Fruit fly (Drosophila melanogaster) whole organism, embryonic: ENCODE data around the gene CG43678.

ENCODE experiments used
- Abd-B ChIP-seq: fragments of 200-800 bp; sonication (Bioruptor generic); optimal IDR thresholded peaks from 2 replicates; lab custom pipeline; 2018; ENCODE audit warnings: missing biosample characterization, mild to moderate bottlenecking, missing genetic modification characterization, moderate library complexity
- Atf-2 ChIP-seq: fragments of 200-800 bp; sonication (Bioruptor generic); optimal IDR thresholded peaks from 2 replicates; lab custom pipeline; 2016; ENCODE audit warnings: missing biosample characterization, missing genetic modification characterization
- Blimp-1 ChIP-seq: fragments of 200-800 bp; sonication (Bioruptor generic); optimal IDR thresholded peaks from 3 replicates; lab custom pipeline; 2018; ENCODE audit warnings: missing biosample characterization, missing genetic modification characterization, mild to moderate bottlenecking, moderate library complexity, missing genetic modification reagents
- CG1024 ChIP-seq: fragments of 200-800 bp; sonication (Bioruptor generic); IDR thresholded peaks from 2 replicates; pipeline ENCODE4 v1.3.6; 2022; ENCODE audit warnings: missing biosample characterization, missing genetic modification characterization
- CG11504 ChIP-seq: fragments of 200-800 bp; sonication (Bioruptor generic); optimal IDR thresholded peaks from 3 replicates; lab custom pipeline; 2019; ENCODE audit warnings: missing biosample characterization, mild to moderate bottlenecking, missing genetic modification characterization, moderate library complexity
- CG15073 ChIP-seq: fragments of 200-800 bp; sonication (Bioruptor generic); optimal IDR thresholded peaks from 2 replicates; lab custom pipeline; 2016; ENCODE audit warnings: missing biosample characterization, missing genetic modification characterization
- CG1529 ChIP-seq: fragments of 200-800 bp; sonication (Bioruptor generic); optimal IDR thresholded peaks from 3 replicates; lab custom pipeline; 2018; ENCODE audit warnings: missing biosample characterization, missing genetic modification characterization
- CG16779 ChIP-seq: fragments of 200-800 bp; sonication (Bioruptor generic); IDR thresholded peaks from 2 replicates; pipeline ENCODE4 v1.3.6; 2022; ENCODE audit warnings: missing biosample characterization, missing genetic modification characterization
- CG17186 ChIP-seq: fragments of 200-800 bp; sonication (Bioruptor generic); optimal IDR thresholded peaks from 3 replicates; lab custom pipeline; 2017; ENCODE audit warnings: missing biosample characterization, missing genetic modification reagents, missing genetic modification characterization
- CG2712 ChIP-seq: fragments of 200-800 bp; optimal IDR thresholded peaks from 3 replicates; lab custom pipeline; 2019; ENCODE audit warnings: missing biosample characterization, mild to moderate bottlenecking, missing genetic modification characterization, moderate library complexity
- CG31441 ChIP-seq: fragments of 200-800 bp; sonication (Bioruptor generic); IDR thresholded peaks from 2 replicates; pipeline ENCODE4 v1.3.6; 2022; ENCODE audit warnings: missing biosample characterization, missing genetic modification characterization
- CG32767 ChIP-seq: fragments of 200-800 bp; sonication (Bioruptor generic); IDR thresholded peaks from 2 replicates; pipeline ENCODE4 v1.3.6; 2022; ENCODE audit warnings: missing biosample characterization, missing genetic modification characterization
- CG34422 ChIP-seq: fragments of 200-800 bp; sonication (Bioruptor generic); IDR thresholded peaks from 3 replicates; pipeline ENCODE4 v1.3.6; 2022; ENCODE audit warnings: missing biosample characterization, missing genetic modification characterization
- CG3995 ChIP-seq: fragments of 200-800 bp; sonication (Bioruptor generic); optimal IDR thresholded peaks from 3 replicates; lab custom pipeline; 2016; ENCODE audit warnings: missing biosample characterization, missing genetic modification characterization
- CG4282 ChIP-seq: fragments of 200-800 bp; sonication (Bioruptor generic); optimal IDR thresholded peaks from 2 replicates; lab custom pipeline; 2016; ENCODE audit warnings: missing biosample characterization, missing genetic modification characterization
- CG43689 ChIP-seq: fragments of 200-800 bp; sonication (Bioruptor generic); IDR thresholded peaks from 2 replicates; pipeline ENCODE4 v1.3.6; 2022; ENCODE audit warnings: missing biosample characterization, missing genetic modification characterization
- CG4820 ChIP-seq: fragments of 200-800 bp; sonication (Bioruptor generic); optimal IDR thresholded peaks from 3 replicates; lab custom pipeline; 2016; ENCODE audit warnings: missing biosample characterization, missing genetic modification characterization
- CG7745 ChIP-seq: fragments of 200-800 bp; sonication (Bioruptor generic); optimal IDR thresholded peaks from 2 replicates; lab custom pipeline; 2018; ENCODE audit warnings: missing biosample characterization, mild to moderate bottlenecking, missing genetic modification characterization, moderate library complexity
- CG8944 ChIP-seq: fragments of 200-800 bp; sonication (Bioruptor generic); optimal IDR thresholded peaks from 3 replicates; lab custom pipeline; 2016; ENCODE audit warnings: missing biosample characterization, missing genetic modification characterization
- Camta ChIP-seq: fragments of 200-800 bp; sonication (Bioruptor generic); optimal IDR thresholded peaks from 2 replicates; lab custom pipeline; 2016; ENCODE audit warnings: missing biosample characterization, missing genetic modification characterization
- CrebB ChIP-seq: fragments of 200-800 bp; sonication (Bioruptor generic); optimal IDR thresholded peaks from 3 replicates; lab custom pipeline; 2018; ENCODE audit warnings: missing biosample characterization, mild to moderate bottlenecking, missing genetic modification characterization
- Elba2 ChIP-seq: fragments of 200-800 bp; sonication (Bioruptor generic); optimal IDR thresholded peaks from 3 replicates; lab custom pipeline; 2016; ENCODE audit warnings: missing biosample characterization, missing genetic modification characterization
- Ets97D ChIP-seq: fragments of 200-800 bp; sonication (Bioruptor generic); optimal IDR thresholded peaks from 3 replicates; lab custom pipeline; 2016; ENCODE audit warnings: missing biosample characterization, missing genetic modification characterization
- Fer2 ChIP-seq: fragments of 200-800 bp; sonication (Bioruptor generic); optimal IDR thresholded peaks from 2 replicates; lab custom pipeline; 2018; ENCODE audit warnings: missing biosample characterization, mild to moderate bottlenecking, missing genetic modification characterization, moderate library complexity
- Jarid2 ChIP-seq: fragments of 200-800 bp; sonication (Bioruptor generic); optimal IDR thresholded peaks from 3 replicates; lab custom pipeline; 2017; ENCODE audit warnings: mild to moderate bottlenecking, missing biosample characterization, missing genetic modification reagents, missing genetic modification characterization
- Oaz ChIP-seq: fragments of 200-800 bp; sonication (Bioruptor generic); IDR thresholded peaks from 2 replicates; pipeline ENCODE4 v1.3.6; 2022; ENCODE audit warnings: missing biosample characterization, missing genetic modification characterization
- Oli ChIP-seq: fragments of 200-800 bp; sonication (Bioruptor generic); optimal IDR thresholded peaks from 2 replicates; lab custom pipeline; 2018; ENCODE audit warnings: missing biosample characterization, mild to moderate bottlenecking, missing genetic modification characterization, moderate library complexity
- Opbp ChIP-seq: fragments of 200-800 bp; sonication (Bioruptor generic); IDR thresholded peaks from 3 replicates; pipeline ENCODE4 v1.3.6; 2022; ENCODE audit warnings: missing biosample characterization, missing genetic modification characterization; ENCODE audit not compliant: partially characterized antibody
- Six4 ChIP-seq: fragments of 200-800 bp; sonication (Bioruptor generic); optimal IDR thresholded peaks from 2 replicates; lab custom pipeline; 2016; ENCODE audit warnings: missing biosample characterization, missing genetic modification characterization
- Sox102F ChIP-seq: fragments of 200-800 bp; sonication (Bioruptor generic); optimal IDR thresholded peaks from 2 replicates; lab custom pipeline; 2018; ENCODE audit warnings: missing biosample characterization, mild to moderate bottlenecking, missing genetic modification characterization, moderate library complexity
- bsh ChIP-seq, 2 experiments: fragments of 200-800 bp; sonication (Bioruptor generic); optimal IDR thresholded peaks; 2 replicates each; lab custom pipeline; 2017 to 2018; ENCODE audit warnings: mild to moderate bottlenecking in 2 of 2, missing biosample characterization in 2 of 2, missing genetic modification characterization in 2 of 2, moderate library complexity in 1 of 2
- cad ChIP-seq: fragments of >200 bp; optimal IDR thresholded peaks from 2 replicates; lab custom pipeline; 2017; ENCODE audit warnings: missing biosample characterization, missing genetic modification characterization
- grau ChIP-seq: fragments of 200-800 bp; optimal IDR thresholded peaks from 3 replicates; lab custom pipeline; 2019; ENCODE audit warnings: missing biosample characterization, mild to moderate bottlenecking, missing genetic modification characterization, moderate library complexity
- ham ChIP-seq: fragments of 200-800 bp; sonication (Bioruptor generic); IDR thresholded peaks from 2 replicates; pipeline ENCODE4 v1.3.6; 2022; ENCODE audit warnings: missing biosample characterization, missing genetic modification characterization
- kni ChIP-seq: fragments of 200-800 bp; sonication (Bioruptor generic); optimal IDR thresholded peaks from 3 replicates; lab custom pipeline; 2017; ENCODE audit warnings: mild to moderate bottlenecking, missing biosample characterization, missing genetic modification reagents, missing genetic modification characterization
- mld ChIP-seq: fragments of 200-800 bp; sonication (Bioruptor generic); IDR thresholded peaks from 3 replicates; pipeline ENCODE4 v1.3.6; 2022; ENCODE audit warnings: missing biosample characterization, missing genetic modification characterization; ENCODE audit not compliant: partially characterized antibody
- odd ChIP-seq: fragments of 200-800 bp; sonication (Bioruptor generic); optimal IDR thresholded peaks from 2 replicates; lab custom pipeline; 2017; ENCODE audit warnings: missing biosample characterization, mild to moderate bottlenecking, missing genetic modification characterization
- otp ChIP-seq: fragments of 200-800 bp; sonication (Bioruptor generic); IDR thresholded peaks from 3 replicates; pipeline ENCODE4, ENCODE4 v1.3.6; 2022; ENCODE audit warnings: missing biosample characterization, missing genetic modification characterization
- phol ChIP-seq: fragments of 200-800 bp; sonication (Bioruptor generic); optimal IDR thresholded peaks from 3 replicates; lab custom pipeline; 2018; ENCODE audit warnings: missing biosample characterization, mild to moderate bottlenecking, missing genetic modification characterization, moderate library complexity
- prd ChIP-seq, 3 experiments: fragments of >200 bp in 2 of 3; fragments of 200-800 bp in 1 of 3; sonication (Bioruptor generic) in 1 of 3; optimal IDR thresholded peaks in 2 of 3; IDR thresholded peaks in 1 of 3; 2 replicates in 2 of 3; 3 replicates in 1 of 3; pipeline versions ENCODE4 v1.3.6 to Lab custom; 2017 to 2022; ENCODE audit warnings: missing biosample characterization in 1 of 3, missing genetic modification characterization in 1 of 3
- row ChIP-seq: fragments of 200-800 bp; sonication (Bioruptor generic); IDR thresholded peaks from 3 replicates; pipeline ENCODE4 v1.3.6; 2022; ENCODE audit warnings: missing biosample characterization, missing genetic modification characterization
- schlank ChIP-seq: fragments of 200-800 bp; sonication (Bioruptor generic); optimal IDR thresholded peaks from 2 replicates; lab custom pipeline; 2018; ENCODE audit warnings: missing biosample characterization, mild to moderate bottlenecking, missing genetic modification characterization
- scrt ChIP-seq: fragments of 200-800 bp; sonication (Bioruptor generic); optimal IDR thresholded peaks from 2 replicates; lab custom pipeline; 2018; ENCODE audit warnings: missing biosample characterization, mild to moderate bottlenecking, missing genetic modification characterization, moderate library complexity
- sens ChIP-seq: fragments of 200-800 bp; sonication (Bioruptor generic); peaks from one replicate; lab custom pipeline; 2016; ENCODE audit warnings: missing biosample characterization, missing genetic modification characterization
- sob ChIP-seq: fragments of 200-800 bp; sonication (Bioruptor generic); IDR thresholded peaks from 2 replicates; pipeline ENCODE4 v1.3.6; 2022; ENCODE audit warnings: missing biosample characterization, missing genetic modification characterization
- ssp ChIP-seq: fragments of 200-800 bp; sonication (Bioruptor generic); IDR thresholded peaks from 2 replicates; pipeline ENCODE4 v1.3.6; 2022; ENCODE audit warnings: missing biosample characterization, missing genetic modification characterization
- stc ChIP-seq: fragments of 200-800 bp; sonication (Bioruptor generic); IDR thresholded peaks from 2 replicates; pipeline ENCODE4 v1.3.6; 2022; ENCODE audit warnings: missing biosample characterization, missing genetic modification characterization
- tio ChIP-seq: fragments of 200-800 bp; sonication (Bioruptor generic); optimal IDR thresholded peaks from 2 replicates; lab custom pipeline; 2017; ENCODE audit warnings: missing biosample characterization, missing genetic modification characterization, inconsistent platforms
- vfl ChIP-seq: fragments of 200-800 bp; sonication (Bioruptor generic); optimal IDR thresholded peaks from 2 replicates; lab custom pipeline; 2016; ENCODE audit warnings: missing biosample characterization, missing genetic modification characterization
- z ChIP-seq: fragments of 200-800 bp; sonication (Bioruptor generic); IDR thresholded peaks from 3 replicates; pipeline ENCODE4 v1.3.6; 2022; ENCODE audit warnings: missing biosample characterization, missing genetic modification characterization
- zen2 ChIP-seq: fragments of 200-800 bp; sonication (Bioruptor generic); IDR thresholded peaks from 3 replicates; pipeline ENCODE4 v1.3.6; 2022; ENCODE audit warnings: missing biosample characterization, missing genetic modification characterization; ENCODE audit not compliant: partially characterized antibody

The CG43678 gene

DNA sequence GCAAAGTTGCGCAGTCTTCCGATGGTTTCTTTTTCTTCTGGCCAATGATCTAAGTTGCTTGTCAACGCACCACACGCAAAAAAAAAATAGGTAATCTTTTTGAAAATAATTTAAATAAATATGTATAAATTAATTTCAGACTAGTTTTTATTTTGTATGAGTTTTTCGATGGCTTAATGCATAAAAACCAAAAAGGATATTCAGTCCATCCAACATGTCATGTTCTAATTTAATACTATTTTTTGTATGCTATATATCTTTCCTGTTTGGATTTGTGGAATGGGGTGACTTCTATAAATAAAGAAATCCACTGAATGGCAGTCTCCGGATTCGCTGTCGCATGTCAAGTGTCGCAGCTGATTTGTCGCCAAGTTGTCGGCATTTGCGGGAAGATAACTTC, 39.6 kb downstream of the CG43678 start (continued):
- TF ChIP-seq stc (GFP tag; lab: Robert Waterston, UW) (no peak), CG4282 (GFP tag; lab: Kevin White, UChicago) (no peak), vfl (GFP tag; lab: Kevin White, UChicago) (no peak), Fer2 (tag; lab: Kevin White, UChicago) (no peak), Ets97D (no peak), Jarid2 (GFP tag; lab: Kevin White, UChicago) (no peak), CG4820 (GFP tag; lab: Kevin White, UChicago) (no peak), CG32767 (GFP tag; lab: Robert Waterston, UW) (no peak), Camta (GFP tag; lab: Kevin White, UChicago) (no peak), CG16779 (no peak), CG8944 (GFP tag; lab: Kevin White, UChicago) (no peak), zen2 (GFP tag; lab: Robert Waterston, UW) (no peak), grau (tag; lab: Kevin White, UChicago) (peak; percentile 5), CG31441 (GFP tag; lab: Robert Waterston, UW) (0 out of 2 replicates have a peak, but pooled peaks have one; percentile 22), CG17186 (GFP tag; lab: Kevin White, UChicago) (no peak), kni (GFP tag; lab: Kevin White, UChicago) (no peak), ham (GFP tag; lab: Robert Waterston, UW) (no peak), row (GFP tag; lab: Robert Waterston, UW) (no peak), cad (GFP tag; lab: Kevin White, UChicago) (no peak), Sox102F (GFP tag; lab: Kevin White, UChicago) (peak; percentile 56), ssp (GFP tag; lab: Robert Waterston, UW) (no peak), CG1024 (GFP tag; lab: Robert Waterston, UW) (no peak), odd (GFP tag; lab: Kevin White, UChicago) (no peak), sob (0 out of 2 replicates have a peak, but pooled peaks have one; percentile 18), Elba2 (GFP tag; lab: Kevin White, UChicago) (no peak), CrebB (tag; lab: Kevin White, UChicago) (no peak), prd (optimal IDR thresholded peaks at IDR 0.05; lab: Kevin White, UChicago) (no peak), prd (GFP tag; IDR thresholded peaks at IDR 0.05; lab: Robert Waterston, UW) (no peak), CG3995 (GFP tag; lab: Kevin White, UChicago) (no peak), CG7745 (tag; lab: Kevin White, UChicago) (no peak), Oaz (GFP tag; lab: Robert Waterston, UW) (no peak), phol (peak; percentile 3), sens (GFP tag; lab: Kevin White, UChicago) (peak; percentile 61), Opbp (GFP tag; lab: Robert Waterston, UW) (no peak), schlank (tag; lab: Kevin White, UChicago) (no peak), Oli (tag; lab: Kevin White, UChicago) (peak; percentile 12), CG43689 (GFP tag; lab: Robert Waterston, UW) (no peak), CG1529 (GFP tag; lab: Kevin White, UChicago) (no peak), z (GFP tag; lab: Robert Waterston, UW) (no peak), scrt (no peak), otp (GFP tag; lab: Robert Waterston, UW) (no peak), Atf-2 (GFP tag; lab: Kevin White, UChicago) (no peak), Blimp-1 (peak; percentile 26), Six4 (GFP tag; lab: Kevin White, UChicago) (no peak), CG15073 (GFP tag; lab: Kevin White, UChicago) (no peak), CG34422 (no peak), bsh (GFP tag; optimal IDR thresholded peaks at IDR 0.05; lab: Kevin White, UChicago) (peak in 1 of 2 experiments; percentile 0), tio (GFP tag; lab: Kevin White, UChicago) (no peak), CG11504 (tag; lab: Kevin White, UChicago) (peak; percentile 38), CG2712 (tag; lab: Kevin White, UChicago) (peak; percentile 11), Abd-B (GFP tag; lab: Kevin White, UChicago) (no peak), mld (no peak)
